Worm (Caenorhabditis elegans) whole organism, mixed stage, embryonic: ENCODE measurements around the gene W05H7.1.
"Not testable (repeated sequence)": the region's sequence is repeated elsewhere in the genome, so short reads cannot be mapped to it uniquely, and the experiment has no call there.

Experiments
- M03D4.4 ChIP-seq: sonication (generic microtip); optimal IDR thresholded peaks from 2 replicates; lab custom pipeline; 2017; ENCODE audit warnings: mild to moderate bottlenecking, missing genetic modification characterization, missing compliant biosample characterization
- bed-3 ChIP-seq: fragments of 200-800 bp; sonication (Bioruptor generic); optimal IDR thresholded peaks from 3 replicates; lab custom pipeline; 2018; ENCODE audit warnings: mild to moderate bottlenecking, missing genetic modification characterization, moderate library complexity, missing compliant biosample characterization
- blmp-1 ChIP-seq: fragments of 150-350 bp; optimal IDR thresholded peaks from 2 replicates; lab custom pipeline; 2014; ENCODE audit warnings: missing biosample characterization, missing genetic modification characterization
- ceh-39 ChIP-seq: fragments of 150-350 bp; optimal IDR thresholded peaks from 2 replicates; lab custom pipeline; 2014; ENCODE audit warnings: missing biosample characterization, missing genetic modification characterization
- ceh-43 ChIP-seq: fragments of 200-800 bp; sonication (Bioruptor generic); optimal IDR thresholded peaks from 2 replicates; lab custom pipeline; 2018; ENCODE audit warnings: mild to moderate bottlenecking, missing genetic modification characterization, moderate library complexity, missing compliant biosample characterization
- ceh-83 ChIP-seq: fragments of 200-800 bp; sonication (Bioruptor generic); optimal IDR thresholded peaks from 2 replicates; lab custom pipeline; 2018; ENCODE audit warnings: mild to moderate bottlenecking, missing genetic modification characterization, missing compliant biosample characterization
- ces-1 ChIP-seq: fragments of 150-350 bp; optimal IDR thresholded peaks from 2 replicates; lab custom pipeline; 2014; ENCODE audit warnings: missing biosample characterization, missing genetic modification reagents, missing genetic modification characterization
- cnd-1 ChIP-seq: fragments of 200-800 bp; sonication (Bioruptor generic); optimal IDR thresholded peaks from 2 replicates; lab custom pipeline; 2018; ENCODE audit warnings: mild to moderate bottlenecking, missing genetic modification characterization, missing compliant biosample characterization
- drap-1 ChIP-seq: fragments of 200-800 bp; sonication (Bioruptor generic); optimal IDR thresholded peaks from 3 replicates; lab custom pipeline; 2018; ENCODE audit warnings: mild to moderate bottlenecking, missing genetic modification characterization, missing compliant biosample characterization
- elt-1 ChIP-seq: sonication (generic microtip); optimal IDR thresholded peaks from 2 replicates; lab custom pipeline; 2017; ENCODE audit warnings: missing genetic modification characterization, mild to moderate bottlenecking, missing compliant biosample characterization, antibody characterized with exemption, moderate library complexity, borderline replicate concordance; ENCODE audit not compliant: insufficient read depth
- elt-3 ChIP-seq: fragments of 150-350 bp; optimal IDR thresholded peaks from 2 replicates; lab custom pipeline; 2014; ENCODE audit warnings: missing biosample characterization, missing genetic modification characterization
- flh-1 ChIP-seq: fragments of 200-800 bp; sonication (Bioruptor generic); optimal IDR thresholded peaks from 2 replicates; lab custom pipeline; 2018; ENCODE audit warnings: mild to moderate bottlenecking, missing genetic modification characterization, moderate library complexity, missing compliant biosample characterization
- ham-2 ChIP-seq: fragments of 200-800 bp; sonication (Bioruptor generic); optimal IDR thresholded peaks from 2 replicates; lab custom pipeline; 2018; ENCODE audit warnings: mild to moderate bottlenecking, missing genetic modification characterization, missing compliant biosample characterization
- hlh-1 ChIP-seq: fragments of 150-350 bp; optimal IDR thresholded peaks from 2 replicates; lab custom pipeline; 2014; ENCODE audit warnings: missing biosample characterization, missing genetic modification reagents, missing genetic modification characterization
- lin-13 ChIP-seq: fragments of 150-350 bp; optimal IDR thresholded peaks from 2 replicates; lab custom pipeline; 2014; ENCODE audit warnings: missing biosample characterization, missing genetic modification characterization
- lsy-2 ChIP-seq: fragments of 150-350 bp; optimal IDR thresholded peaks from 2 replicates; lab custom pipeline; 2014; ENCODE audit warnings: missing biosample characterization, missing genetic modification characterization
- mep-1 ChIP-seq: fragments of 150-350 bp; optimal IDR thresholded peaks from 2 replicates; lab custom pipeline; 2017; ENCODE audit warnings: missing biosample characterization, missing genetic modification reagents, missing genetic modification characterization, inconsistent platforms
- mls-2 ChIP-seq: sonication (generic microtip); optimal IDR thresholded peaks from 2 replicates; lab custom pipeline; 2016; ENCODE audit warnings: mild to moderate bottlenecking, missing genetic modification characterization, moderate library complexity, missing compliant biosample characterization
- nhr-2 ChIP-seq: fragments of 150-350 bp; optimal IDR thresholded peaks from 2 replicates; lab custom pipeline; 2014; ENCODE audit warnings: missing biosample characterization, missing genetic modification characterization
- nhr-237 ChIP-seq: fragments of 150-350 bp; optimal IDR thresholded peaks from 2 replicates; lab custom pipeline; 2014; ENCODE audit warnings: missing biosample characterization, missing genetic modification characterization
- nhr-28 ChIP-seq: fragments of 150-350 bp; optimal IDR thresholded peaks from 2 replicates; lab custom pipeline; 2014; ENCODE audit warnings: missing biosample characterization, missing genetic modification characterization
- nhr-76 ChIP-seq: sonication (generic microtip); optimal IDR thresholded peaks from 2 replicates; lab custom pipeline; 2017; ENCODE audit warnings: missing biosample characterization, missing genetic modification characterization
- pha-4 ChIP-seq: fragments of 150-350 bp; optimal IDR thresholded peaks from 2 replicates; lab custom pipeline; 2018; ENCODE audit warnings: missing biosample characterization, missing genetic modification reagents, missing genetic modification characterization
- sem-2 ChIP-seq: fragments of 200-800 bp; sonication (Bioruptor generic); optimal IDR thresholded peaks from 2 replicates; lab custom pipeline; 2018; ENCODE audit warnings: mild to moderate bottlenecking, missing genetic modification characterization, missing compliant biosample characterization
- sptf-1 ChIP-seq: sonication (generic microtip); optimal IDR thresholded peaks from 2 replicates; lab custom pipeline; 2017; ENCODE audit warnings: mild to moderate bottlenecking, missing genetic modification characterization, moderate library complexity, missing compliant biosample characterization
- tbx-8 ChIP-seq: fragments of 200-800 bp; sonication (Bioruptor generic); optimal IDR thresholded peaks from 2 replicates; lab custom pipeline; 2018; ENCODE audit warnings: mild to moderate bottlenecking, missing genetic modification characterization, moderate library complexity, missing compliant biosample characterization
- unc-120 ChIP-seq: sonication (generic microtip); optimal IDR thresholded peaks from 2 replicates; lab custom pipeline; 2017; ENCODE audit warnings: missing genetic modification characterization, missing compliant biosample characterization; ENCODE audit not compliant: poor library complexity, severe bottlenecking
- unc-39 ChIP-seq: fragments of 150-350 bp; optimal IDR thresholded peaks from 2 replicates; lab custom pipeline; 2014; ENCODE audit warnings: missing biosample characterization, missing genetic modification characterization
- unc-62 ChIP-seq: fragments of 150-350 bp; optimal IDR thresholded peaks from 2 replicates; lab custom pipeline; 2014; ENCODE audit warnings: missing biosample characterization, missing genetic modification reagents, missing genetic modification characterization
- zip-8 ChIP-seq: fragments of 150-350 bp; optimal IDR thresholded peaks from 2 replicates; lab custom pipeline; 2014; ENCODE audit warnings: missing biosample characterization, missing genetic modification characterization
- ztf-11 ChIP-seq: fragments of 150-350 bp; optimal IDR thresholded peaks from 2 replicates; lab custom pipeline; 2014; ENCODE audit warnings: missing biosample characterization, missing genetic modification characterization

The W05H7.1 gene

ce11 chrX:1450352-1450818 is at the start of gene W05H7.1:
Gene W05H7.1, plus strand, starts transcription at chrX:1450768.
- TF ChIP-seq drap-1 (no peak), nhr-237 (tag; lab: Kevin White, UChicago) (peak; percentile 10), ces-1 (GFP tag; lab: Kevin White, UChicago) (peak; percentile 21), lsy-2 (peak; percentile 28), mep-1 (tag; lab: Kevin White, UChicago) (peak; percentile 59), ham-2 (GFP tag; lab: Kevin White, UChicago) (peak; percentile 48), lin-13 (peak; percentile 32), nhr-76 (tag; lab: Kevin White, UChicago) (no peak), pha-4 (no peak), ceh-39 (tag; lab: Kevin White, UChicago) (peak; percentile 47), M03D4.4 (tag; lab: Kevin White, UChicago) (no peak), hlh-1 (tag; lab: Kevin White, UChicago) (peak; percentile 38)

- TF ChIP-seq zip-8 (no peak), nhr-2 (tag; lab: Kevin White, UChicago) (no peak), nhr-28 (tag; lab: Kevin White, UChicago) (no peak), unc-39 (tag; lab: Kevin White, UChicago) (no peak), pha-4 (no peak), sem-2 (GFP tag; lab: Kevin White, UChicago) (no peak), elt-1 (no peak), lin-13 (no peak), bed-3 (GFP tag; lab: Kevin White, UChicago) (no peak), ztf-11 (tag; lab: Kevin White, UChicago) (no peak), ceh-39 (tag; lab: Kevin White, UChicago) (no peak)
These were observed 49.3 kb upstream of the W05H7.1 start, which contains the start of gene ZK402.5 for ce11 chrX:1401259-1401658. Gene ZK402.5, minus strand, starts transcription at chrX:1401359.

- not testable (repeated sequence) for TF ChIP-seq nhr-76, mep-1, mls-2 (tag; lab: Kevin White, UChicago)
These were observed 47.1 kb upstream of the W05H7.1 start, which contains the start of gene ZK402.2 for ce11 chrX:1403444-1403843. Gene ZK402.2, plus strand, starts transcription at chrX:1403744.

- TF ChIP-seq lsy-2; ham-2 (GFP tag; lab: Kevin White, UChicago); bed-3 (GFP tag; lab: Kevin White, UChicago): not testable (repeated sequence)
These were observed 46.6 kb upstream of the W05H7.1 start, which contains the start of gene ZK402.1 for ce11 chrX:1403971-1404370. Gene ZK402.1, plus strand, starts transcription at chrX:1404271.

- TF ChIP-seq ceh-39 (tag; lab: Kevin White, UChicago): no peak
- TF ChIP-seq bed-3 (GFP tag; lab: Kevin White, UChicago): no peak
- no peak for TF ChIP-seq unc-39 (tag; lab: Kevin White, UChicago)
- TF ChIP-seq pha-4: no peak
- no peak for TF ChIP-seq lsy-2
These were observed 41.3 kb upstream of the W05H7.1 start for ce11 chrX:1409224-1409623.

- TF ChIP-seq blmp-1 (tag; lab: Kevin White, UChicago) (no peak), bed-3 (GFP tag; lab: Kevin White, UChicago) (no peak), ces-1 (GFP tag; lab: Kevin White, UChicago) (no peak), elt-3 (tag; lab: Kevin White, UChicago) (no peak), sptf-1 (tag; lab: Kevin White, UChicago) (no peak), ceh-83 (no peak), hlh-1 (tag; lab: Kevin White, UChicago) (no peak), lsy-2 (no peak), elt-1 (no peak)
These were observed 40.0 kb upstream of the W05H7.1 start, which contains the start of gene abu-2 for ce11 chrX:1410552-1410951. Gene abu-2, minus strand, starts transcription at chrX:1410652.

- TF ChIP-seq bed-3 (GFP tag; lab: Kevin White, UChicago) (no peak), cnd-1 (tag; lab: Kevin White, UChicago) (no peak), M03D4.4 (tag; lab: Kevin White, UChicago) (no peak), hlh-1 (tag; lab: Kevin White, UChicago) (no peak), elt-1 (no peak), blmp-1 (tag; lab: Kevin White, UChicago) (no peak), mls-2 (tag; lab: Kevin White, UChicago) (no peak), nhr-76 (tag; lab: Kevin White, UChicago) (no peak), ceh-43 (GFP tag; lab: Kevin White, UChicago) (no peak), nhr-2 (tag; lab: Kevin White, UChicago) (no peak), ceh-83 (no peak), sptf-1 (tag; lab: Kevin White, UChicago) (no peak), unc-120 (tag; lab: Kevin White, UChicago) (no peak), ham-2 (GFP tag; lab: Kevin White, UChicago) (no peak), nhr-28 (tag; lab: Kevin White, UChicago) (no peak), lin-13 (no peak), tbx-8 (GFP tag; lab: Kevin White, UChicago) (no peak), flh-1 (GFP tag; lab: Kevin White, UChicago) (no peak), sem-2 (GFP tag; lab: Kevin White, UChicago) (no peak), unc-62 (GFP tag; lab: Kevin White, UChicago) (no peak)
These were observed 37.7 kb upstream of the W05H7.1 start, which contains the start of gene srh-19 for ce11 chrX:1412844-1413243. Gene srh-19, plus strand, starts transcription at chrX:1413144.
